Fruit fly (Drosophila melanogaster) whole organism, embryonic: ENCODE measurements around the gene CG6574.
A peak's percentile ranks its signal among the peaks of the same experiment; 100 is the strongest.

Experiments
- ATbp ChIP-seq: fragments of 200-800 bp; sonication (Bioruptor generic); optimal IDR thresholded peaks from 2 replicates; lab custom pipeline; 2017; ENCODE audit warnings: missing biosample characterization, mild to moderate bottlenecking, missing genetic modification characterization, missing genetic modification reagents
- Bdp1 ChIP-seq: fragments of 200-800 bp; sonication (Bioruptor generic); optimal IDR thresholded peaks from 3 replicates; lab custom pipeline; 2016; ENCODE audit warnings: missing biosample characterization, missing genetic modification characterization
- CG10979 ChIP-seq: fragments of 200-800 bp; sonication (Bioruptor generic); optimal IDR thresholded peaks from 2 replicates; lab custom pipeline; 2018; ENCODE audit warnings: missing biosample characterization, mild to moderate bottlenecking, missing genetic modification characterization, moderate library complexity
- CG11093 ChIP-seq: fragments of 200-800 bp; sonication (Bioruptor generic); IDR thresholded peaks from 3 replicates; pipeline ENCODE4 v1.3.6; 2022; ENCODE audit warnings: missing biosample characterization, missing genetic modification characterization
- CG11504 ChIP-seq: fragments of 200-800 bp; sonication (Bioruptor generic); optimal IDR thresholded peaks from 3 replicates; lab custom pipeline; 2019; ENCODE audit warnings: missing biosample characterization, mild to moderate bottlenecking, missing genetic modification characterization, moderate library complexity
- CG12391 ChIP-seq: fragments of 200-800 bp; sonication (Bioruptor generic); optimal IDR thresholded peaks from 3 replicates; lab custom pipeline; 2018; ENCODE audit warnings: missing biosample characterization, mild to moderate bottlenecking, missing genetic modification characterization, moderate library complexity
- CG13287 ChIP-seq: fragments of 200-800 bp; sonication (Bioruptor generic); IDR thresholded peaks from 2 replicates; pipeline ENCODE4 v1.3.6; 2022; ENCODE audit warnings: missing biosample characterization, missing genetic modification characterization; ENCODE audit not compliant: partially characterized antibody
- CG13624 ChIP-seq: fragments of 200-800 bp; sonication (Bioruptor generic); optimal IDR thresholded peaks from 2 replicates; lab custom pipeline; 2016; ENCODE audit warnings: missing biosample characterization, missing genetic modification characterization
- CG15073 ChIP-seq: fragments of 200-800 bp; sonication (Bioruptor generic); optimal IDR thresholded peaks from 2 replicates; lab custom pipeline; 2016; ENCODE audit warnings: missing biosample characterization, missing genetic modification characterization
- CG1602 ChIP-seq: fragments of 200-800 bp; sonication (Bioruptor generic); optimal IDR thresholded peaks from 3 replicates; lab custom pipeline; 2016; ENCODE audit warnings: missing biosample characterization, missing genetic modification characterization
- CG17359 ChIP-seq: fragments of 200-800 bp; sonication (Bioruptor generic); optimal IDR thresholded peaks from 3 replicates; lab custom pipeline; 2018; ENCODE audit warnings: missing biosample characterization, mild to moderate bottlenecking, missing genetic modification characterization, moderate library complexity
- CG2129 ChIP-seq: fragments of 200-800 bp; sonication (Bioruptor generic); IDR thresholded peaks from 2 replicates; pipeline ENCODE4 v1.3.6; 2022; ENCODE audit warnings: missing biosample characterization, missing genetic modification characterization; ENCODE audit not compliant: partially characterized antibody
- CG2199 ChIP-seq: fragments of 200-800 bp; sonication (Bioruptor generic); IDR thresholded peaks from 3 replicates; pipeline ENCODE4 v1.3.6; 2022; ENCODE audit warnings: missing biosample characterization, missing genetic modification characterization
- CG2875 ChIP-seq: fragments of 200-800 bp; sonication (Bioruptor generic); optimal IDR thresholded peaks from 2 replicates; lab custom pipeline; 2017; ENCODE audit warnings: missing biosample characterization, mild to moderate bottlenecking, missing genetic modification characterization, missing genetic modification reagents
- CG2889 ChIP-seq: fragments of 200-800 bp; sonication (Bioruptor generic); IDR thresholded peaks from 3 replicates; pipeline ENCODE4 v1.3.6; 2022; ENCODE audit warnings: missing biosample characterization, missing genetic modification characterization
- CG30431 ChIP-seq: fragments of 200-800 bp; sonication (Bioruptor generic); optimal IDR thresholded peaks from 2 replicates; lab custom pipeline; 2017; ENCODE audit warnings: missing biosample characterization, missing genetic modification characterization
- CG3163 ChIP-seq: fragments of 200-800 bp; sonication (Bioruptor generic); optimal IDR thresholded peaks from 3 replicates; lab custom pipeline; 2016; ENCODE audit warnings: missing biosample characterization, missing genetic modification characterization
- CG3407 ChIP-seq: fragments of 200-800 bp; sonication (Bioruptor generic); optimal IDR thresholded peaks from 2 replicates; lab custom pipeline; 2018; ENCODE audit warnings: missing biosample characterization, mild to moderate bottlenecking, missing genetic modification characterization
- CG6813 ChIP-seq: fragments of 200-800 bp; sonication (Bioruptor generic); optimal IDR thresholded peaks from 2 replicates; lab custom pipeline; 2017; ENCODE audit warnings: missing biosample characterization, missing genetic modification characterization, mild to moderate bottlenecking, moderate library complexity, missing genetic modification reagents
- CG7839 ChIP-seq: fragments of 200-800 bp; sonication (Bioruptor generic); optimal IDR thresholded peaks from 3 replicates; lab custom pipeline; 2018; ENCODE audit warnings: missing biosample characterization, mild to moderate bottlenecking, missing genetic modification characterization, moderate library complexity
- CG8359 ChIP-seq: fragments of 200-800 bp; sonication (Bioruptor generic); optimal IDR thresholded peaks from 2 replicates; lab custom pipeline; 2017; ENCODE audit warnings: missing biosample characterization, mild to moderate bottlenecking, missing genetic modification characterization, borderline replicate concordance
- CTCF ChIP-seq: fragments of 200-800 bp; sonication (Bioruptor generic); optimal IDR thresholded peaks from 2 replicates; lab custom pipeline; 2017; ENCODE audit warnings: missing biosample characterization, mild to moderate bottlenecking, missing genetic modification characterization, moderate library complexity
- Chrac-16 ChIP-seq: fragments of 200-800 bp; sonication (Bioruptor generic); optimal IDR thresholded peaks from 3 replicates; lab custom pipeline; 2016; ENCODE audit warnings: missing biosample characterization, missing genetic modification characterization
- Gug ChIP-seq: fragments of 200-800 bp; sonication (Bioruptor generic); IDR thresholded peaks from 4 replicates; pipeline ENCODE4 v1.3.6; 2022; ENCODE audit warnings: missing biosample characterization, missing genetic modification characterization
- Hand ChIP-seq: fragments of 200-800 bp; sonication (Bioruptor generic); optimal IDR thresholded peaks from 2 replicates; lab custom pipeline; 2017; ENCODE audit warnings: mild to moderate bottlenecking, missing biosample characterization, missing genetic modification reagents, missing genetic modification characterization
- Jarid2 ChIP-seq: fragments of 200-800 bp; sonication (Bioruptor generic); optimal IDR thresholded peaks from 3 replicates; lab custom pipeline; 2017; ENCODE audit warnings: mild to moderate bottlenecking, missing biosample characterization, missing genetic modification reagents, missing genetic modification characterization
- MTF-1 ChIP-seq: fragments of 200-800 bp; sonication (Bioruptor generic); optimal IDR thresholded peaks from 2 replicates; lab custom pipeline; 2018; ENCODE audit warnings: missing biosample characterization, mild to moderate bottlenecking, missing genetic modification characterization, borderline replicate concordance
- Nf-YC ChIP-seq: fragments of 200-800 bp; optimal IDR thresholded peaks from 3 replicates; lab custom pipeline; 2019; ENCODE audit warnings: missing biosample characterization, mild to moderate bottlenecking, missing genetic modification characterization, moderate library complexity
- Side ChIP-seq: fragments of 200-800 bp; sonication (Bioruptor generic); optimal IDR thresholded peaks from 2 replicates; lab custom pipeline; 2016; ENCODE audit warnings: missing biosample characterization, missing genetic modification characterization
- Trl ChIP-seq, 3 experiments: fragments of >200 bp in 2 of 3; fragments of 200-800 bp in 1 of 3; sonication (Bioruptor generic) in 1 of 3; optimal IDR thresholded peaks; 2 replicates in 1 of 3; 3 replicates in 2 of 3; lab custom pipeline; 2016 to 2017; ENCODE audit warnings: missing biosample characterization in 1 of 3, missing genetic modification characterization in 1 of 3
- bigmax ChIP-seq: fragments of 200-800 bp; sonication (Bioruptor generic); optimal IDR thresholded peaks from 2 replicates; lab custom pipeline; 2018; ENCODE audit warnings: missing biosample characterization, mild to moderate bottlenecking, missing genetic modification characterization
- da ChIP-seq: fragments of 200-800 bp; sonication (Bioruptor generic); optimal IDR thresholded peaks from 2 replicates; lab custom pipeline; 2016; ENCODE audit warnings: missing biosample characterization, missing genetic modification characterization
- dpn ChIP-seq, 2 experiments: fragments of 200-800 bp; sonication (Bioruptor generic); optimal IDR thresholded peaks; 3 replicates each; lab custom pipeline; 2016; ENCODE audit warnings: missing biosample characterization in 2 of 2, missing genetic modification characterization in 2 of 2
- gro ChIP-seq: fragments of 200-800 bp; sonication (Bioruptor generic); optimal IDR thresholded peaks from 2 replicates; lab custom pipeline; 2016; ENCODE audit warnings: missing biosample characterization, missing genetic modification characterization
- jumu ChIP-seq: fragments of 200-800 bp; sonication (Bioruptor generic); optimal IDR thresholded peaks from 3 replicates; lab custom pipeline; 2016; ENCODE audit warnings: missing biosample characterization, missing genetic modification characterization
- lov ChIP-seq, 2 experiments: fragments of 200-800 bp in 1 of 2; fragments of >200 bp in 1 of 2; sonication (Bioruptor generic) in 1 of 2; IDR thresholded peaks in 1 of 2; optimal IDR thresholded peaks in 1 of 2; 2 replicates in 1 of 2; 3 replicates in 1 of 2; pipeline versions ENCODE4 v1.3.6 to Lab custom; 2017 to 2022; ENCODE audit warnings: missing biosample characterization in 1 of 2, missing genetic modification characterization in 1 of 2
- luna ChIP-seq: fragments of 200-800 bp; sonication (Bioruptor generic); optimal IDR thresholded peaks from 2 replicates; lab custom pipeline; 2016; ENCODE audit warnings: missing biosample characterization, missing genetic modification characterization
- nerfin-1 ChIP-seq: fragments of 200-800 bp; sonication (Bioruptor generic); optimal IDR thresholded peaks from 3 replicates; lab custom pipeline; 2019; ENCODE audit warnings: missing biosample characterization, mild to moderate bottlenecking, missing genetic modification characterization, moderate library complexity
- nerfin-2 ChIP-seq: fragments of 200-800 bp; sonication (Bioruptor generic); IDR thresholded peaks from 2 replicates; pipeline ENCODE4 v1.3.6; 2022; ENCODE audit warnings: missing biosample characterization, missing genetic modification characterization; ENCODE audit not compliant: partially characterized antibody
- p53 ChIP-seq: fragments of 200-800 bp; sonication (Bioruptor generic); optimal IDR thresholded peaks from 2 replicates; lab custom pipeline; 2016; ENCODE audit warnings: missing biosample characterization, missing genetic modification characterization
- ro ChIP-seq: fragments of 200-800 bp; sonication (Bioruptor generic); IDR thresholded peaks from 2 replicates; pipeline ENCODE4 v1.3.6; 2022; ENCODE audit warnings: missing biosample characterization, missing genetic modification characterization
- sens ChIP-seq: fragments of 200-800 bp; sonication (Bioruptor generic); peaks from one replicate; lab custom pipeline; 2016; ENCODE audit warnings: missing biosample characterization, missing genetic modification characterization
- shn ChIP-seq: fragments of 200-800 bp; sonication (Bioruptor generic); optimal IDR thresholded peaks from 3 replicates; lab custom pipeline; 2016; ENCODE audit warnings: missing biosample characterization, missing genetic modification characterization
- sima ChIP-seq: fragments of 200-800 bp; sonication (Bioruptor generic); optimal IDR thresholded peaks from 2 replicates; lab custom pipeline; 2016; ENCODE audit warnings: missing biosample characterization, missing genetic modification characterization
- tgo ChIP-seq: fragments of 200-800 bp; sonication (Bioruptor generic); IDR thresholded peaks from 3 replicates; pipeline ENCODE4 v1.3.6; 2022; ENCODE audit warnings: missing biosample characterization, missing genetic modification characterization
- toy ChIP-seq: fragments of 200-800 bp; sonication (Bioruptor generic); IDR thresholded peaks from 2 replicates; pipeline ENCODE4 v1.3.6; 2022; ENCODE audit warnings: missing biosample characterization, missing genetic modification characterization
- wdn ChIP-seq: fragments of 200-800 bp; sonication (Bioruptor generic); IDR thresholded peaks from 2 replicates; pipeline ENCODE4 v1.3.6; 2022; ENCODE audit warnings: missing biosample characterization, missing genetic modification characterization

CG6574 gene

DNA sequence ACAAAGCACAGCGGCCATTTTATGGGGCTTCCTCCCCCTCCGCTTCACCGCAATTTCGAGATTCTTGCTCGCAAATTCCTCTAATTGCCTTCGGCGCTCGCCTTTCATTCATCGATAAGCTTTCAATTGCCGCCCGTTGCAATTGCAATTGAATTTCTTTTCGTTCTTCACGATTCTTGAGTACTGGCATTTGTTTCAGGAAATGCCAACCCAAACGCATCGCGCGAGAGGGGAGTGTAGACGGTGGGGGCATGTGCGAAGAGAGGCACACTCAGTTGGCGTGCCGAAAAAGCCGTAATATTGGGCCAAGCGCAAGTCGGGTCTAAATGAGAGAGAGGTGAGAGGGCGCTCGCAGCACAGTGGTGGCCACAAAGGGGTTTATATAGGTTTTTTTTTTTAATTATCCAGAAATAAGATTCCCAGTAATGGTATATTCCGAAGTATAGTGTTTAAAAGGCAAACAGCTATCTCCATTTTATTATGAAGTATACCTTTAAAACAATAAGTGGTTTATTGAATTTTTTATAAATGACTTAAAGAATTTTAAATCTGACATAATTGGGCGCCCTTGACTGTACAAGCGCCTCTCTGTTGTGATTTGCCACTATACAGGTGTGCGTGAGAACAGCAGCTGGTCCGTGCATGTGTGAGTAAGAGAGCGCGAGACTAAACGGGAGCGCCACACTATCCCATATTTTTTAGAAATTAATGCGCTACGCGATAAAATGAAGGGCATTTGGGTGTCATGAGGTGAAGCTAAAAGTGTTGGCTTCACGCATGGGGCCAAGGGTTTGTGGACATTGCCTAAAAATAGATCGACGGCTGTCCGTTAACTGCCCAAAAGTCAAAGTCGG is 23.9 kb upstream of the CG6574 start (continued):
- TF ChIP-seq Hand (GFP tag; lab: Kevin White, UChicago) (peak; percentile 94), CG17359 (tag; lab: Kevin White, UChicago) (peak; percentile 88), CG8359 (peak; percentile 57), bigmax (no peak), Side (GFP tag; lab: Kevin White, UChicago) (peak; percentile 91), toy (GFP tag; lab: Robert Waterston, UW) (no peak), nerfin-2 (GFP tag; lab: Robert Waterston, UW) (0 out of 2 replicates have a peak, but pooled peaks have one; percentile 28), CG7839 (tag; lab: Kevin White, UChicago) (peak; percentile 92), gro (GFP tag; lab: Kevin White, UChicago) (peak; percentile 84), CG3163 (GFP tag; lab: Kevin White, UChicago) (peak; percentile 85), CG11093 (GFP tag; lab: Robert Waterston, UW) (0 out of 3 replicates have a peak, but pooled peaks have one; percentile 51), CG13287 (GFP tag; lab: Robert Waterston, UW) (peak; percentile 57; the same call in 1 of the 2 replicates), CG2875 (peak; percentile 80), ATbp (peak; percentile 87), CG11504 (tag; lab: Kevin White, UChicago) (peak; percentile 90), dpn (GFP tag; optimal IDR thresholded peaks at IDR 0.05; lab: Kevin White, UChicago) (peak; percentile 78 to 89), CG13624 (GFP tag; lab: Kevin White, UChicago) (peak; percentile 90), ro (GFP tag; lab: Robert Waterston, UW) (peak; percentile 64), CG2129 (GFP tag; lab: Robert Waterston, UW) (no peak), Bdp1 (GFP tag; lab: Kevin White, UChicago) (peak; percentile 60), jumu (GFP tag; lab: Kevin White, UChicago) (peak; percentile 89), Trl (optimal IDR thresholded peaks at IDR 0.05; lab: Kevin White, UChicago) (peak; percentile 79 to 96), Trl (GFP tag; optimal IDR thresholded peaks at IDR 0.05; lab: Kevin White, UChicago) (peak; percentile 84), CG2889 (GFP tag; lab: Robert Waterston, UW) (peak; percentile 72), CG15073 (GFP tag; lab: Kevin White, UChicago) (peak; percentile 95), CG2199 (GFP tag; lab: Robert Waterston, UW) (peak; percentile 29; the same call in 1 of the 3 replicates), CG3407 (GFP tag; lab: Kevin White, UChicago) (peak; percentile 79), wdn (GFP tag; lab: Robert Waterston, UW) (peak; percentile 91), tgo (GFP tag; lab: Robert Waterston, UW) (peak; percentile 88), Nf-YC (tag; lab: Kevin White, UChicago) (peak; percentile 80), nerfin-1 (tag; lab: Kevin White, UChicago) (peak; percentile 83), lov (optimal IDR thresholded peaks at IDR 0.05; lab: Kevin White, UChicago) (no peak), lov (GFP tag; IDR thresholded peaks at IDR 0.05; lab: Robert Waterston, UW) (peak; percentile 67; the same call in 1 of the 3 replicates), MTF-1 (GFP tag; lab: Kevin White, UChicago) (peak; percentile 25), da (GFP tag; lab: Kevin White, UChicago) (peak; percentile 64), CG1602 (peak; percentile 83), sens (peak; percentile 98), Chrac-16 (GFP tag; lab: Kevin White, UChicago) (peak; percentile 86), luna (peak; percentile 33), sima (GFP tag; lab: Kevin White, UChicago) (peak; percentile 29), CG30431 (GFP tag; lab: Kevin White, UChicago) (peak; percentile 60), CG6813 (GFP tag; lab: Kevin White, UChicago) (peak; percentile 91), p53 (GFP tag; lab: Kevin White, UChicago) (peak; percentile 17), CG10979 (tag; lab: Kevin White, UChicago) (peak; percentile 89), Jarid2 (peak; percentile 67), CTCF (GFP tag; lab: Kevin White, UChicago) (peak; percentile 34), CG12391 (peak; percentile 94), shn (GFP tag; lab: Kevin White, UChicago) (peak; percentile 74), Gug (peak; percentile 42; the same call in 3 of the 4 replicates)
